Worm (Caenorhabditis elegans) whole organism, L3 larva: ENCODE measurements around the gene swan-2.

Experiments
- ceh-82 ChIP-seq: fragments of 150-350 bp; optimal IDR thresholded peaks from 2 replicates; lab custom pipeline; 2014; ENCODE audit warnings: missing biosample characterization, missing genetic modification characterization
- elt-1 ChIP-seq: fragments of 150-350 bp; optimal IDR thresholded peaks from 2 replicates; lab custom pipeline; 2014; ENCODE audit warnings: missing biosample characterization, missing genetic modification characterization
- elt-3 ChIP-seq, 3 experiments: fragments of 150-350 bp in 1 of 3; sonication (generic microtip) in 2 of 3; optimal IDR thresholded peaks; 2 replicates in 2 of 3; 4 replicates in 1 of 3; lab custom pipeline; 2014 to 2017; ENCODE audit warnings: missing biosample characterization in 3 of 3, missing genetic modification characterization in 3 of 3
- fkh-2 ChIP-seq: fragments of 150-350 bp; optimal IDR thresholded peaks from 2 replicates; lab custom pipeline; 2014; ENCODE audit warnings: missing biosample characterization, missing genetic modification reagents, missing genetic modification characterization
- fos-1 ChIP-seq: fragments of 150-350 bp; optimal IDR thresholded peaks from 2 replicates; lab custom pipeline; 2014; ENCODE audit warnings: missing biosample characterization, missing genetic modification characterization
- lin-39 ChIP-seq: fragments of 150-350 bp; optimal IDR thresholded peaks from 2 replicates; lab custom pipeline; 2018; ENCODE audit warnings: missing biosample characterization, missing genetic modification reagents, missing genetic modification characterization
- lsy-12 ChIP-seq: sonication (generic microtip); optimal IDR thresholded peaks from 2 replicates; lab custom pipeline; 2016; ENCODE audit warnings: mild to moderate bottlenecking, missing genetic modification characterization, missing compliant biosample characterization
- nfya-1 ChIP-seq: sonication (generic microtip); optimal IDR thresholded peaks from 2 replicates; lab custom pipeline; 2017; ENCODE audit warnings: missing genetic modification characterization, mild to moderate bottlenecking, missing compliant biosample characterization, antibody characterized with exemption, moderate library complexity; ENCODE audit not compliant: insufficient read depth
- nhr-12 ChIP-seq: fragments of 150-350 bp; optimal IDR thresholded peaks from 2 replicates; lab custom pipeline; 2014; ENCODE audit warnings: missing biosample characterization, missing genetic modification characterization
- nhr-67 ChIP-seq: fragments of 150-350 bp; optimal IDR thresholded peaks from 2 replicates; lab custom pipeline; 2014; ENCODE audit warnings: missing biosample characterization, missing genetic modification characterization
- pha-4 ChIP-seq: fragments of 150-350 bp; optimal IDR thresholded peaks from 2 replicates; lab custom pipeline; 2014; ENCODE audit warnings: missing biosample characterization, missing genetic modification reagents, missing genetic modification characterization
- unc-62 ChIP-seq: fragments of 150-350 bp; sonication (generic microtip); optimal IDR thresholded peaks from 4 replicates; lab custom pipeline; 2014; ENCODE audit warnings: missing biosample characterization, missing genetic modification reagents, missing genetic modification characterization

DNA sequence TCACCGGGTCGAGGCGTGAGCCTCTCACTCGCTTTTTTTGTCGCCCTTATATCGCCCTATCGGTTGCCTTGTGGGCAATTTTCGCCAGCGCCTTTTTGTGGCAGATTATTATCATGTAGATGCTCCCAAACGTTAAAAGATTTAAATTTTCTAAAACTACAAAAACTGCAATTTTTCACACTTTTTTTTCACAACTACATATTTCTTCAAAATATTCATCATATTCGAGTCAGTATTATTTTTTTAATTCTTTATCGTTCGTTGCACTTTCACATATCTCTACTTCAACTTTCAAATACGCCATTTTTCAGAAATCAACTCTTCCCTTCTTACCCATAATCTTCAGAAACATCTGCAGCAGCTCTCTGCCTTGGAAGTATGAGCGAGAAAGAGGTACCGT, 8.8 kb upstream of the swan-2 start, which contains the start of gene ceh-24:
- TF ChIP-seq ceh-82 (tag; lab: Kevin White, UChicago) (no peak), elt-3 (tag; optimal IDR thresholded peaks at IDR 0.05; lab: Kevin White, UChicago) (no peak), fos-1 (no peak), nfya-1 (tag; lab: Kevin White, UChicago) (no peak), nhr-67 (tag; lab: Kevin White, UChicago) (no peak), fkh-2 (no peak), elt-1 (tag; lab: Kevin White, UChicago) (no peak), lin-39 (tag; lab: Kevin White, UChicago) (no peak), unc-62 (GFP tag; lab: Kevin White, UChicago) (no peak), pha-4 (tag; lab: Kevin White, UChicago) (no peak), nhr-12 (tag; lab: Kevin White, UChicago) (no peak), lsy-12 (no peak)
